Fruit fly (Drosophila melanogaster) Kc167 (cell line): ENCODE results near the gene Nup160.

Experiments
- insv ChIP-seq: fragments of >200 bp; optimal IDR thresholded peaks from 3 replicates; lab custom pipeline; 2018; ENCODE audit warnings: missing external identifiers
- psq ChIP-seq: fragments of >200 bp; optimal IDR thresholded peaks from 2 replicates; lab custom pipeline; 2017; ENCODE audit warnings: missing external identifiers
- ttk ChIP-seq: sonication (Bioruptor generic); optimal IDR thresholded peaks from 2 replicates; lab custom pipeline; 2017; ENCODE audit warnings: missing external identifiers

DNA sequence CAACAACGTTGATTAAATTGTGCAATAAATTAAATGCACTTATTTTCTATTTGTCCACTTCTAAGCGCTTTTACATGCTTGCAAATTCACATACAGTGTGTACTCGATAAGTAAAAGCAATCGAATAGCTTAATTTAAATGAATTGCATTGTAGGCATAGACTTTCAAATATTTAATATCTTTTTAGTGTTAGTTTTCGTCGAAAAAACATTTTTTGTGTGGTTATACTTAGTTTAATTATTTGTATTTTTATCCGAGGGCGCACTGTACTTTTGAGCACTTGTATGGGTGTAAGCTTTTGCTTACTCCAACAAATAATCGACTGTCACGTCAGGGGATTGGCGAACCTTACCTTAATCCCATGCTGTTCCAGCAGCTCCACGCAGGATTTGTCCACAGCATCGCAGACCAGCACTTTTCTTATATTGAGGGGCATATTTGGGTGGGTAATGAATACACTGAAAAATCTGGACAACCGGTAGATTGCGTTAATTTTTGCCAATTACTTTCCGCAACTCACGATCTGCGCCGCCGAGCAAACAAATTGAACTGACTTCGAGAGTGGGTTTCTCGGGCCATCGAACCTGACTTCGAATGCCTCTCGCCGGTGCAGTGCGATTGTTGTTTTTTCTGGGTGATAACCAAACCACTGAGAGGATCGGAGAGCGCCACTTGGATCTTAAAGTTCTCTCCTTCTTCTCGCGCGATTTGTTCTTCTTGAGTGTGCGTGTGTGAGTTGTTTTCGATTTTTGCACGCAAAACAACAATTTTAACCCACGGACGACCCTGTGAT lies 31.8 kb downstream of the Nup160 start, which contains the start of gene CG6287:
- no peak for TF ChIP-seq psq (lab: Kevin White, UChicago)
- no peak for TF ChIP-seq ttk (lab: Kevin White, UChicago)
- TF ChIP-seq insv (lab: Kevin White, UChicago): no peak
